Worm (Caenorhabditis elegans) whole organism, L1 larva: ENCODE measurements around the gene twk-24.

ENCODE experiments used
- dpl-1 ChIP-seq, 3 experiments: fragments of 150-350 bp in 2 of 3; sonication (generic microtip) in 1 of 3; optimal IDR thresholded peaks; 2 replicates each; lab custom pipeline; 2014 to 2017; ENCODE audit warnings: missing biosample characterization in 3 of 3, missing genetic modification characterization in 3 of 3, missing genetic modification reagents in 3 of 3
- skn-1 ChIP-seq: fragments of 150-350 bp; optimal IDR thresholded peaks from 2 replicates; lab custom pipeline; 2014; ENCODE audit warnings: missing biosample characterization, missing genetic modification characterization
- unc-62 ChIP-seq: fragments of 150-350 bp; optimal IDR thresholded peaks from 2 replicates; lab custom pipeline; 2014; ENCODE audit warnings: missing biosample characterization, missing genetic modification reagents, missing genetic modification characterization

ce11 chrV:12316076-12316475, 47.0 kb upstream of the twk-24 start:
- no peak for TF ChIP-seq unc-62 (GFP tag; lab: Kevin White, UChicago)
- TF ChIP-seq dpl-1 (GFP tag; optimal IDR thresholded peaks at IDR 0.05; lab: Kevin White, UChicago) = no peak
- no peak for TF ChIP-seq skn-1 (tag; lab: Kevin White, UChicago)
